Worm (Caenorhabditis elegans) whole organism, early embryonic: Measurements from ENCODE around the gene Y61B8A.6.
"Not testable (repeated sequence)": the region's sequence is repeated elsewhere in the genome, so short reads cannot be mapped to it uniquely, and the experiment has no call there.

Source experiments
- ama-1 ChIP-seq: fragments of 150-350 bp; optimal IDR thresholded peaks from 2 replicates; lab custom pipeline; 2014
- flt-1 ChIP-seq: fragments of 200-800 bp; sonication (Bioruptor generic); IDR thresholded peaks from 2 replicates; pipeline ENCODE4 v1.3.6; 2022; ENCODE audit warnings: missing genetic modification characterization, missing compliant biosample characterization
- pes-1 ChIP-seq: fragments of 200-800 bp; sonication (Bioruptor generic); IDR thresholded peaks from 2 replicates; pipeline ENCODE4 v1.3.6; 2022; ENCODE audit warnings: missing genetic modification reagents, missing genetic modification characterization, missing compliant biosample characterization
- tra-4 ChIP-seq: sonication (generic microtip); optimal IDR thresholded peaks from 2 replicates; lab custom pipeline; 2017; ENCODE audit warnings: missing genetic modification characterization, missing compliant biosample characterization

ce11 chrV:17264855-17265254 is 13.1 kb downstream of the Y61B8A.6 start, which contains the start of gene K10G4.3:
- TF ChIP-seq tra-4 (tag; lab: Kevin White, UChicago); flt-1 (GFP tag; lab: Robert Waterston, UW); pes-1 (GFP tag; lab: Robert Waterston, UW); ama-1: not testable (repeated sequence)
